Fruit fly (Drosophila melanogaster): ENCODE data around the gene CanA-14F.

Gene CanA-14F

DNA sequence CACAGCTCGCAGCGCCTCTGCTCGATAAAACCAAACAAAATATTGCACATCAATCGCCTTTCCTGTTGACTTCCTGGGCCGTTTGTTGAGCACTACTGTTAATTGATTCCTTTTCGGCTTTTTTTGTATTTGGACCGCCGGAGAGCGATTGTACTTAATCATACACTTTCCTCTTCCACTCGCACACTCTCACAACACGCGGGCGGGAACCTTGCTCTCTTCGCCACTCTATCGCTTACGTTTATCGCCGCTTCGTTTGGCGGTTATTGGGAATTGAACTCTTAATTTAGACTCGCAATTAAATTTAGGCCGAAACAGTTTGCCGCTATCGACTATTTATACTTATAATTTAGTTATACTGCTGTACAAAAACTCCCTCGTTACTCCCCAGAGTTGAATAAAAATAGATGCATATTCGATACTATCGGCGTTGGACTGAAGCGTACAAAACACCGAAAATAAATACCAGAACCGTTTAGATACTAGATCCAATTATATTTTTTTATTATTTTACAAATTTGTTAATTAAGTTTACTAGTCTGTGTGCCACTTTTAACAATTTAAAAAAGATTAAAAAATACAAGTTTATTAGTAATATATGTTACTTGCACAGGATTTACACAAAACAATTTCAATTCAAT lies 33.3 kb downstream of the CanA-14F start, which contains the start of gene Arp2 (continued):
- no peak for TF ChIP-seq CG12769 (tag; optimal IDR thresholded peaks at IDR 0.05)
- no peak for TF ChIP-seq CG17359 (tag; optimal IDR thresholded peaks at IDR 0.05)
- TF ChIP-seq CG2875 (GFP tag; optimal IDR thresholded peaks at IDR 0.05) = no peak
- TF ChIP-seq gce (GFP tag; IDR thresholded peaks at IDR 0.05) = no peak
- TF ChIP-seq CG14710 (tag; optimal IDR thresholded peaks at IDR 0.05) = peak; percentile 56
- no peak for TF ChIP-seq GATAe (GFP tag; conservative IDR thresholded peaks at IDR 0.05)
- no peak for TF ChIP-seq CG4854 (GFP tag; optimal IDR thresholded peaks at IDR 0.05)
- TF ChIP-seq tna (GFP tag; IDR thresholded peaks at IDR 0.05; ENCODE audit: partially characterized antibody) = peak; percentile 26; the same call in 1 of the 2 replicates
- TF ChIP-seq sqz (GFP tag; optimal IDR thresholded peaks at IDR 0.05) = no peak
- TF ChIP-seq CG6854 (GFP tag; optimal IDR thresholded peaks at IDR 0.05) = no peak
- no peak for TF ChIP-seq ham (GFP tag; IDR thresholded peaks at IDR 0.05)
- no peak for TF ChIP-seq CG11560 (tag; IDR thresholded peaks at IDR 0.05)
- peak; percentile 15 for TF ChIP-seq stwl (tag; optimal IDR thresholded peaks at IDR 0.05)
- 0 out of 2 replicates have a peak, but pooled peaks have one; percentile 38 for TF ChIP-seq ato (GFP tag; IDR thresholded peaks at IDR 0.05; ENCODE audit: partially characterized antibody)
- TF ChIP-seq Chrac-16 (GFP tag; optimal IDR thresholded peaks at IDR 0.05) = no peak
- no peak; the same call in 2 of the 3 replicates for TF ChIP-seq jigr1 (GFP tag; IDR thresholded peaks at IDR 0.05)
- TF ChIP-seq tx (GFP tag; optimal IDR thresholded peaks at IDR 0.05) = no peak
- no peak for TF ChIP-seq vvl (GFP tag; IDR thresholded peaks at IDR 0.05)
- TF ChIP-seq org-1 (GFP tag; optimal IDR thresholded peaks at IDR 0.05) = no peak
- TF ChIP-seq Trl (optimal IDR thresholded peaks at IDR 0.05) = peak; percentile 55 to 70
- TF ChIP-seq Trl (GFP tag; optimal IDR thresholded peaks at IDR 0.05) = no peak
- no peak for TF ChIP-seq gcm (GFP tag; optimal IDR thresholded peaks at IDR 0.05)
- TF ChIP-seq CG10267 (tag; optimal IDR thresholded peaks at IDR 0.05) = peak; percentile 11
- TF ChIP-seq CG1024 (GFP tag; IDR thresholded peaks at IDR 0.05) = no peak
- no peak for TF ChIP-seq gro (GFP tag; optimal IDR thresholded peaks at IDR 0.05)
- no peak for TF ChIP-seq BtbVII (GFP tag; optimal IDR thresholded peaks at IDR 0.05)
- 0 out of 3 replicates have a peak, but pooled peaks have one; percentile 12 for TF ChIP-seq ci (GFP tag; IDR thresholded peaks at IDR 0.05)
- 0 out of 2 replicates have a peak, but pooled peaks have one; percentile 3 for TF ChIP-seq CG42726 (GFP tag; IDR thresholded peaks at IDR 0.05; ENCODE audit: partially characterized antibody)
- no peak for TF ChIP-seq Ets65A (GFP tag)
- no peak for TF ChIP-seq Hey (tag; optimal IDR thresholded peaks at IDR 0.05)
- TF ChIP-seq vfl (GFP tag; optimal IDR thresholded peaks at IDR 0.05) = no peak
- TF ChIP-seq CG4730 (GFP tag; IDR thresholded peaks at IDR 0.05) = no peak
- peak; percentile 59; the same call in 1 of the 3 replicates for TF ChIP-seq HLH4C (GFP tag; IDR thresholded peaks at IDR 0.05; ENCODE audit: partially characterized antibody)
- TF ChIP-seq bbx (GFP tag; IDR thresholded peaks at IDR 0.05; ENCODE audit: partially characterized antibody) = peak; percentile 65
- peak; percentile 49 for TF ChIP-seq CG9797 (GFP tag; optimal IDR thresholded peaks at IDR 0.05)
- TF ChIP-seq CG17912 (GFP tag; optimal IDR thresholded peaks at IDR 0.05) = no peak
- no peak for TF ChIP-seq fru (optimal IDR thresholded peaks at IDR 0.05)
- no peak for TF ChIP-seq trem (tag; optimal IDR thresholded peaks at IDR 0.05)
- TF ChIP-seq CG4282 (GFP tag; optimal IDR thresholded peaks at IDR 0.05) = no peak
- no peak for TF ChIP-seq CG3407 (GFP tag; optimal IDR thresholded peaks at IDR 0.05)
- TF ChIP-seq Lhr (GFP tag; optimal IDR thresholded peaks at IDR 0.05) = no peak
- TF ChIP-seq odd (GFP tag; optimal IDR thresholded peaks at IDR 0.05) = no peak
- TF ChIP-seq ken (GFP tag; IDR thresholded peaks at IDR 0.05) = no peak
- TF ChIP-seq sob (GFP tag; IDR thresholded peaks at IDR 0.05) = no peak
- peak; percentile 64; the same call in 1 of the 2 replicates for TF ChIP-seq Bgb (GFP tag; IDR thresholded peaks at IDR 0.05; ENCODE audit: partially characterized antibody)
- TF ChIP-seq HHEX (GFP tag; optimal IDR thresholded peaks at IDR 0.05) = no peak
- TF ChIP-seq CG8281 (tag; optimal IDR thresholded peaks at IDR 0.05) = no peak
- no peak for TF ChIP-seq chn (GFP tag; optimal IDR thresholded peaks at IDR 0.05)
- TF ChIP-seq CG2712 (tag; optimal IDR thresholded peaks at IDR 0.05) = peak; percentile 12
- no peak for TF ChIP-seq CG12071 (GFP tag; optimal IDR thresholded peaks at IDR 0.05)
